Worm (Caenorhabditis elegans) whole organism, early embryonic: Measurements from ENCODE around the gene Y46G5A.47.

Experiments
- F13C5.2 ChIP-seq: sonication (generic microtip); optimal IDR thresholded peaks from 2 replicates; lab custom pipeline; 2017; ENCODE audit warnings: mild to moderate bottlenecking, missing genetic modification characterization, inconsistent platforms, missing compliant biosample characterization
- aly-1 ChIP-seq: sonication (generic microtip); optimal IDR thresholded peaks from 2 replicates; lab custom pipeline; 2016; ENCODE audit warnings: missing genetic modification characterization, missing compliant biosample characterization
- ama-1 ChIP-seq: fragments of 150-350 bp; optimal IDR thresholded peaks from 2 replicates; lab custom pipeline; 2014

ce11 chrII:12767258-12767824 is 37.8 kb downstream of the Y46G5A.47 start:
- TF ChIP-seq F13C5.2 (tag; lab: Kevin White, UChicago) (no peak), ama-1 (lab: Kevin White, UChicago) (no peak), aly-1 (no peak)
